Fruit fly (Drosophila melanogaster) whole organism, embryonic: Measurements from ENCODE around the gene papi.

ENCODE experiments used
- Abd-B ChIP-seq: fragments of 200-800 bp; sonication (Bioruptor generic); optimal IDR thresholded peaks from 2 replicates; lab custom pipeline; 2018; ENCODE audit warnings: missing biosample characterization, mild to moderate bottlenecking, missing genetic modification characterization, moderate library complexity
- CG10274 ChIP-seq: fragments of 200-800 bp; sonication (Bioruptor generic); optimal IDR thresholded peaks from 3 replicates; lab custom pipeline; 2017; ENCODE audit warnings: missing biosample characterization, mild to moderate bottlenecking, missing genetic modification characterization
- CG10654 ChIP-seq: fragments of 200-800 bp; sonication (Bioruptor generic); optimal IDR thresholded peaks from 2 replicates; lab custom pipeline; 2016; ENCODE audit warnings: missing biosample characterization, missing genetic modification characterization
- CG15601 ChIP-seq: fragments of 200-800 bp; sonication (Bioruptor generic); optimal IDR thresholded peaks from 3 replicates; lab custom pipeline; 2019; ENCODE audit warnings: missing biosample characterization, mild to moderate bottlenecking, missing genetic modification characterization, moderate library complexity
- CG15696 ChIP-seq: fragments of 200-800 bp; sonication (Bioruptor generic); optimal IDR thresholded peaks from 2 replicates; lab custom pipeline; 2019; ENCODE audit warnings: missing biosample characterization, mild to moderate bottlenecking, missing genetic modification characterization, moderate library complexity
- CG17328 ChIP-seq: fragments of 200-800 bp; sonication (Bioruptor generic); IDR thresholded peaks from 2 replicates; pipeline ENCODE4 v1.3.6; 2022; ENCODE audit warnings: missing biosample characterization, missing genetic modification characterization
- CG2889 ChIP-seq: fragments of 200-800 bp; sonication (Bioruptor generic); IDR thresholded peaks from 3 replicates; pipeline ENCODE4 v1.3.6; 2022; ENCODE audit warnings: missing biosample characterization, missing genetic modification characterization
- CG32532 ChIP-seq: fragments of 200-800 bp; sonication (Bioruptor generic); IDR thresholded peaks from 2 replicates; pipeline ENCODE4 v1.3.6; 2022; ENCODE audit warnings: missing biosample characterization, missing genetic modification characterization
- CG33213 ChIP-seq: fragments of 200-800 bp; sonication (Bioruptor generic); optimal IDR thresholded peaks from 3 replicates; lab custom pipeline; 2016; ENCODE audit warnings: missing biosample characterization, missing genetic modification characterization
- CG33557 ChIP-seq: fragments of 200-800 bp; sonication (Bioruptor generic); optimal IDR thresholded peaks from 2 replicates; lab custom pipeline; 2019; ENCODE audit warnings: missing biosample characterization, mild to moderate bottlenecking, missing genetic modification characterization, moderate library complexity
- CG34376 ChIP-seq: fragments of 200-800 bp; sonication (Bioruptor generic); optimal IDR thresholded peaks from 2 replicates; lab custom pipeline; 2018; ENCODE audit warnings: missing biosample characterization, mild to moderate bottlenecking, missing genetic modification characterization
- CG34422 ChIP-seq: fragments of 200-800 bp; sonication (Bioruptor generic); IDR thresholded peaks from 3 replicates; pipeline ENCODE4 v1.3.6; 2022; ENCODE audit warnings: missing biosample characterization, missing genetic modification characterization
- CG5180 ChIP-seq: fragments of 200-800 bp; sonication (Bioruptor generic); optimal IDR thresholded peaks from 3 replicates; lab custom pipeline; 2017; ENCODE audit warnings: missing biosample characterization, missing genetic modification characterization, mild to moderate bottlenecking, moderate library complexity, missing genetic modification reagents
- CG6254 ChIP-seq: fragments of 200-800 bp; sonication (Bioruptor generic); optimal IDR thresholded peaks from 3 replicates; lab custom pipeline; 2017; ENCODE audit warnings: mild to moderate bottlenecking, missing biosample characterization, missing genetic modification reagents, missing genetic modification characterization
- CG6791 ChIP-seq: fragments of 200-800 bp; sonication (Bioruptor generic); IDR thresholded peaks from 3 replicates; pipeline ENCODE4 v1.3.6; 2022; ENCODE audit warnings: missing biosample characterization, missing genetic modification characterization; ENCODE audit not compliant: partially characterized antibody
- CG7271 ChIP-seq: fragments of 200-800 bp; sonication (Bioruptor generic); optimal IDR thresholded peaks from 2 replicates; lab custom pipeline; 2018; ENCODE audit warnings: missing biosample characterization, mild to moderate bottlenecking, missing genetic modification characterization, moderate library complexity
- CG7786 ChIP-seq: fragments of 200-800 bp; sonication (Bioruptor generic); optimal IDR thresholded peaks from 2 replicates; lab custom pipeline; 2016; ENCODE audit warnings: missing biosample characterization, missing genetic modification characterization
- CG8388 ChIP-seq: fragments of 200-800 bp; sonication (Bioruptor generic); optimal IDR thresholded peaks from 2 replicates; lab custom pipeline; 2019; ENCODE audit warnings: missing biosample characterization, mild to moderate bottlenecking, missing genetic modification characterization, moderate library complexity
- CG8765 ChIP-seq: fragments of 200-800 bp; sonication (Bioruptor generic); IDR thresholded peaks from 2 replicates; pipeline ENCODE4 v1.3.6; 2022; ENCODE audit warnings: missing biosample characterization, missing genetic modification characterization
- CG9437 ChIP-seq: fragments of 200-800 bp; sonication (Bioruptor generic); optimal IDR thresholded peaks from 2 replicates; lab custom pipeline; 2018; ENCODE audit warnings: missing biosample characterization, mild to moderate bottlenecking, missing genetic modification characterization
- CG9797 ChIP-seq: fragments of 200-800 bp; sonication (Bioruptor generic); optimal IDR thresholded peaks from 3 replicates; lab custom pipeline; 2018; ENCODE audit warnings: missing biosample characterization, mild to moderate bottlenecking, missing genetic modification characterization
- CrebB ChIP-seq: fragments of 200-800 bp; sonication (Bioruptor generic); optimal IDR thresholded peaks from 3 replicates; lab custom pipeline; 2018; ENCODE audit warnings: missing biosample characterization, mild to moderate bottlenecking, missing genetic modification characterization
- D ChIP-seq, 2 experiments: fragments of 200-800 bp in 1 of 2; fragments of >200 bp in 1 of 2; sonication (Bioruptor generic) in 1 of 2; optimal IDR thresholded peaks; 2 replicates in 1 of 2; 3 replicates in 1 of 2; lab custom pipeline; 2017; ENCODE audit warnings: mild to moderate bottlenecking in 1 of 2, missing biosample characterization in 1 of 2, missing genetic modification characterization in 1 of 2, missing genetic modification reagents in 1 of 2
- Dek ChIP-seq: fragments of 200-800 bp; sonication (Bioruptor generic); optimal IDR thresholded peaks from 3 replicates; lab custom pipeline; 2019; ENCODE audit warnings: missing biosample characterization, mild to moderate bottlenecking, missing genetic modification characterization, moderate library complexity
- Elba2 ChIP-seq: fragments of 200-800 bp; sonication (Bioruptor generic); optimal IDR thresholded peaks from 3 replicates; lab custom pipeline; 2016; ENCODE audit warnings: missing biosample characterization, missing genetic modification characterization
- Fer3 ChIP-seq: fragments of 200-800 bp; sonication (Bioruptor generic); optimal IDR thresholded peaks from 2 replicates; lab custom pipeline; 2018; ENCODE audit warnings: missing biosample characterization, mild to moderate bottlenecking, missing genetic modification characterization, moderate library complexity
- HHEX ChIP-seq: fragments of 200-800 bp; sonication (Bioruptor generic); optimal IDR thresholded peaks from 3 replicates; lab custom pipeline; 2017; ENCODE audit warnings: missing biosample characterization, mild to moderate bottlenecking, missing genetic modification characterization, missing genetic modification reagents
- Hmr ChIP-seq: fragments of 200-800 bp; sonication (Bioruptor generic); optimal IDR thresholded peaks from 3 replicates; lab custom pipeline; 2017; ENCODE audit warnings: mild to moderate bottlenecking, missing biosample characterization, missing genetic modification reagents, missing genetic modification characterization
- Hsf ChIP-seq: fragments of 200-800 bp; sonication (Bioruptor generic); optimal IDR thresholded peaks from 3 replicates; lab custom pipeline; 2016; ENCODE audit warnings: missing biosample characterization, missing genetic modification characterization
- NFAT ChIP-seq: fragments of 200-800 bp; sonication (Bioruptor generic); IDR thresholded peaks from 2 replicates; pipeline ENCODE4 v1.3.6; 2022; ENCODE audit warnings: missing biosample characterization, missing genetic modification characterization
- PHDP ChIP-seq: fragments of 200-800 bp; sonication (Bioruptor generic); optimal IDR thresholded peaks from 3 replicates; lab custom pipeline; 2018; ENCODE audit warnings: missing biosample characterization, mild to moderate bottlenecking, missing genetic modification characterization, moderate library complexity
- Ravus ChIP-seq: fragments of 200-800 bp; sonication (Bioruptor generic); IDR thresholded peaks from 2 replicates; pipeline ENCODE4 v1.3.6; 2022; ENCODE audit warnings: missing biosample characterization, missing genetic modification characterization
- Rx ChIP-seq: fragments of 200-800 bp; sonication (Bioruptor generic); IDR thresholded peaks from 2 replicates; pipeline ENCODE4 v1.3.6; 2022; ENCODE audit warnings: missing biosample characterization, missing genetic modification characterization
- Six4 ChIP-seq: fragments of 200-800 bp; sonication (Bioruptor generic); optimal IDR thresholded peaks from 2 replicates; lab custom pipeline; 2016; ENCODE audit warnings: missing biosample characterization, missing genetic modification characterization
- Sry-δ ChIP-seq: fragments of 200-800 bp; sonication (Bioruptor generic); optimal IDR thresholded peaks from 2 replicates; lab custom pipeline; 2016; ENCODE audit warnings: missing biosample characterization, missing genetic modification characterization
- ato ChIP-seq: fragments of 200-800 bp; sonication (Bioruptor generic); IDR thresholded peaks from 2 replicates; pipeline ENCODE4 v1.3.6; 2022; ENCODE audit warnings: missing biosample characterization, missing genetic modification characterization; ENCODE audit not compliant: partially characterized antibody
- bsh ChIP-seq, 2 experiments: fragments of 200-800 bp; sonication (Bioruptor generic); optimal IDR thresholded peaks; 2 replicates each; lab custom pipeline; 2017 to 2018; ENCODE audit warnings: mild to moderate bottlenecking in 2 of 2, missing biosample characterization in 2 of 2, missing genetic modification characterization in 2 of 2, moderate library complexity in 1 of 2
- chm ChIP-seq: fragments of 200-800 bp; sonication (Bioruptor generic); IDR thresholded peaks from 2 replicates; pipeline ENCODE4 v1.3.6; 2022; ENCODE audit warnings: missing biosample characterization, missing genetic modification characterization
- eve ChIP-seq, 2 experiments: fragments of >200 bp; optimal IDR thresholded peaks; 2 replicates each; lab custom pipeline; 2017; ENCODE audit warnings: missing biosample characterization in 2 of 2, missing genetic modification characterization in 2 of 2
- gce ChIP-seq: fragments of 200-800 bp; sonication (Bioruptor generic); IDR thresholded peaks from 3 replicates; pipeline ENCODE4 v1.3.6; 2022; ENCODE audit warnings: missing biosample characterization, missing genetic modification characterization
- gcm2 ChIP-seq: fragments of 200-800 bp; sonication (Bioruptor generic); optimal IDR thresholded peaks from 2 replicates; lab custom pipeline; 2016; ENCODE audit warnings: missing biosample characterization, missing genetic modification characterization
- pb ChIP-seq: fragments of 200-800 bp; sonication (Bioruptor generic); optimal IDR thresholded peaks from 3 replicates; lab custom pipeline; 2016; ENCODE audit warnings: missing biosample characterization, missing genetic modification characterization
- pho ChIP-seq: fragments of 200-800 bp; sonication (Bioruptor generic); optimal IDR thresholded peaks from 2 replicates; lab custom pipeline; 2016; ENCODE audit warnings: missing biosample characterization, missing genetic modification characterization
- pum ChIP-seq: fragments of 200-800 bp; sonication (Bioruptor generic); optimal IDR thresholded peaks from 2 replicates; lab custom pipeline; 2016; ENCODE audit warnings: missing biosample characterization, missing genetic modification characterization
- sqz ChIP-seq: fragments of 200-800 bp; sonication (Bioruptor generic); optimal IDR thresholded peaks from 3 replicates; lab custom pipeline; 2018; ENCODE audit warnings: missing biosample characterization, mild to moderate bottlenecking, missing genetic modification characterization
- tin ChIP-seq: fragments of 200-800 bp; sonication (Bioruptor generic); optimal IDR thresholded peaks from 3 replicates; lab custom pipeline; 2016; ENCODE audit warnings: missing biosample characterization, missing genetic modification characterization
- vnd ChIP-seq: fragments of 200-800 bp; sonication (Bioruptor generic); IDR thresholded peaks from 3 replicates; pipeline ENCODE4 v1.3.6; 2022; ENCODE audit warnings: missing biosample characterization, missing genetic modification characterization; ENCODE audit not compliant: partially characterized antibody
- zfh1 ChIP-seq: fragments of 200-800 bp; sonication (Bioruptor generic); IDR thresholded peaks from 3 replicates; pipeline ENCODE4 v1.3.6; 2022; ENCODE audit warnings: missing biosample characterization, missing genetic modification characterization

papi gene

dm6 chr2L:2196590-2197474 lies 23.7 kb upstream of the papi start (continued):
- TF ChIP-seq CG17328 (GFP tag; lab: Robert Waterston, UW), result no peak
- no peak for TF ChIP-seq CG34422 (GFP tag; lab: Robert Waterston, UW)
- TF ChIP-seq CG6254 (GFP tag; lab: Kevin White, UChicago), result peak; percentile 70
- peak; percentile 24 for TF ChIP-seq CG15696 (tag; lab: Kevin White, UChicago)
- peak; percentile 24 for TF ChIP-seq tin (GFP tag; lab: Kevin White, UChicago)
- peak; percentile 53 for TF ChIP-seq pb
- peak in 1 of 2 experiments; percentile 65 for TF ChIP-seq bsh (GFP tag; optimal IDR thresholded peaks at IDR 0.05; lab: Kevin White, UChicago)
- TF ChIP-seq CG5180 (GFP tag; lab: Kevin White, UChicago), result peak; percentile 96
- TF ChIP-seq gcm2, result no peak
- peak; percentile 63 for TF ChIP-seq CG33213
- peak; percentile 52 for TF ChIP-seq Fer3 (tag; lab: Kevin White, UChicago)
- TF ChIP-seq Ravus (GFP tag; lab: Robert Waterston, UW), result no peak
- TF ChIP-seq NFAT (GFP tag; lab: Robert Waterston, UW), result no peak
- TF ChIP-seq Six4 (GFP tag; lab: Kevin White, UChicago), result peak; percentile 2
- no peak for TF ChIP-seq CG2889
- peak; percentile 76 for TF ChIP-seq CrebB (tag; lab: Kevin White, UChicago)
- TF ChIP-seq CG9797 (GFP tag; lab: Kevin White, UChicago), result no peak
- TF ChIP-seq Elba2 (GFP tag; lab: Kevin White, UChicago), result no peak
- no peak for TF ChIP-seq vnd (GFP tag; lab: Robert Waterston, UW)
- peak; percentile 85 for TF ChIP-seq Hmr
- no peak for TF ChIP-seq pum
- peak; percentile 64 for TF ChIP-seq CG15601 (tag; lab: Kevin White, UChicago)
- TF ChIP-seq ato, result no peak
- TF ChIP-seq Hsf (GFP tag; lab: Kevin White, UChicago), result peak; percentile 45
- peak; percentile 56 for TF ChIP-seq Dek (tag; lab: Kevin White, UChicago)
- TF ChIP-seq CG7786 (GFP tag; lab: Kevin White, UChicago), result peak; percentile 27
- no peak for TF ChIP-seq CG32532 (GFP tag; lab: Robert Waterston, UW)
- TF ChIP-seq Abd-B (GFP tag; lab: Kevin White, UChicago), result no peak
- no peak for TF ChIP-seq CG6791
- no peak for TF ChIP-seq CG8765 (GFP tag; lab: Robert Waterston, UW)
- TF ChIP-seq CG10274 (GFP tag; lab: Kevin White, UChicago), result no peak
- TF ChIP-seq D (optimal IDR thresholded peaks at IDR 0.05; lab: Kevin White, UChicago), result peak; percentile 91
- TF ChIP-seq D (GFP tag; optimal IDR thresholded peaks at IDR 0.05; lab: Kevin White, UChicago), result peak; percentile 16
- peak; percentile 7 for TF ChIP-seq Sry-δ (GFP tag; lab: Kevin White, UChicago)
- TF ChIP-seq pho, result peak; percentile 53
- TF ChIP-seq gce (GFP tag; lab: Robert Waterston, UW), result no peak
- no peak for TF ChIP-seq Rx (GFP tag; lab: Robert Waterston, UW)
- no peak for TF ChIP-seq CG7271 (tag; lab: Kevin White, UChicago)
- TF ChIP-seq PHDP (tag; lab: Kevin White, UChicago), result peak; percentile 51
- TF ChIP-seq CG33557 (GFP tag; lab: Kevin White, UChicago), result no peak
- TF ChIP-seq CG34376, result peak; percentile 98
- peak; percentile 83 for TF ChIP-seq sqz (GFP tag; lab: Kevin White, UChicago)
- TF ChIP-seq CG10654 (GFP tag; lab: Kevin White, UChicago), result no peak
- TF ChIP-seq chm, result no peak
- TF ChIP-seq eve (GFP tag; optimal IDR thresholded peaks at IDR 0.05; lab: Kevin White, UChicago), result no peak
- no peak for TF ChIP-seq zfh1 (GFP tag; lab: Robert Waterston, UW)
- TF ChIP-seq CG9437 (GFP tag; lab: Kevin White, UChicago), result peak; percentile 1
- TF ChIP-seq CG8388 (GFP tag; lab: Kevin White, UChicago), result no peak
- peak; percentile 76 for TF ChIP-seq HHEX (GFP tag; lab: Kevin White, UChicago)
